Fruit fly (Drosophila melanogaster): ENCODE measurements around the gene CG15764.

DNA sequence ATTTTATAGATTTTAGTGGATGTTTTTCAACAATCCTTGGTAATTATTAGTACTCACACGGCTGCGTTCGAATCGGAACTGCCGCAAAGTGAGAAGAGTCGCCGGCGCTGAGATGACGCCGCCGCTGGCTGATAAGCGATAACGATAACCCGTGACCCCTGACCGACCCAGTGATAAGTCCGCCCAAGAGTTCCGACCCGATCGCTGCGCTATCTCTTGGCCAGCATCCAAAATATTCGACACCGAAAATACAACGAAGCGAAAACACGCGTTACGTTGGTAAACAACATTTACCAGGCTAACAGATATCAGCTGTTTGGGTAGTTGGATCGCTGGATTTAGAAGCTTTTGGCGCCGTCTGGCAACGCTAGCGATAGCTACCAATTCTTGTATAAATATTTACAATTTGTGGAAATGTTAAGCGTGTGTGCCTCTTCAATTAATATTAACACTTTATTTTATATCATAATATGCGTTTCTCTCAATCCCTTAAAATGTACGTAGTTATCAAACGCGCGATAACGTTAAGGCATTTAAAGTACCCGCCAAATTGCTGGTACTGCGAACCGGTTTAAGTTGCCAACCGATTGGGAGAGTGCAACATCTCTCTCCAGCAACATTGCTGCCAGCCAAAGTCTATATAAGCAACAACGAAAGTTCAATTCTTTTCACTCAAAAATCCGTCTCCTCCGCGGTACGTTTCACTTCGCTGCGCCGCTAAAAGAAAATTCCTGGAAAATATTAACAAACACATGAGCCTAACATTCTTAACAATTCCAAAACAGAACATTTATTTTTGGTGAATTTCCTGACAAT, 47.8 kb downstream of the CG15764 start, which contains the start of the genes Shmt and CG3726:
- TF ChIP-seq fd85E (GFP tag; optimal IDR thresholded peaks at IDR 0.05) (no peak), net (GFP tag; optimal IDR thresholded peaks at IDR 0.05) (peak; percentile 21)

All from whole organism, prepupa.